Worm (Caenorhabditis elegans): Measurements from ENCODE around the gene tag-30.

tag-30 gene

DNA sequence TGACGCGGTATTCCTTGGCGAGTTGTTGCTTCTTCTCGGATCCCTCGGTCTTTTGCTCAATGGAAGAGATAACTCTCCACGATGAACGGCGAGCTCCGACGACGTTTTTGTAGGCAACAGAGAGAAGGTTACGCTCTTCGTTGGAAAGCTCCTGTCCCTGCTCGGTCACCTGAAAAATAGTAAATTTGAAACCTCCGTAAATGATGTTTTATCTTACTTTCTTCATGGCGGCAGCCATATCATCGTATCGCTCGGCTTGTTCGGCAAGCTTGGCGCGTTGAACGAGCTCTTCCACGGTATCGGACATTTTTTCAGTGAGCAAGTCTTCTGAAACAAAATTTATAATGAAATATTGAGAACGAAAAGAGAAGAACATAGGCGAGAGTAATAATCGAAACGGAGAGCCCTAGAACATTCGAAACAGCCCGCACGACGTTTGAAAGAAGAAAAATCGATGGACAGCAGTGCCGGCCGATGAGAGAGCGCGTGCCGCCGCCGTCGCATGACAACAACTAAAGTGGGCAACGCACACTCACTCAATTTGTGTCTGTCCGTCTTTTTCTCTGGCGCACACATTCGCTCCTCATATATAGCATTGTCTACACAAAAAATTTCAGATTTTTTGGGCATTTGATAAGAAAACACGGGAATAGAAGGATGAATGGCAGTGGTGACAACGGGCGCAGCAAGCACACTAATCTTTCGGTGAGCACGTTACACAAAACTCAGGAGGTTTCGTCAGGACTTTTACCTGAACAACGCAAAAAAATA, 33.2 kb downstream of the tag-30 start, which contains the start of the genes par-5 and M117.3 (continued):
- TF ChIP-seq dmd-6 (GFP tag; IDR thresholded peaks at IDR 0.05) (peak; percentile 86), jun-1 (tag; optimal IDR thresholded peaks at IDR 0.05) (peak; percentile 3), hif-1 (tag; optimal IDR thresholded peaks at IDR 0.05) (peak in 1 of 2 experiments; percentile 80), lir-3 (tag; optimal IDR thresholded peaks at IDR 0.05) (no peak), ceh-82 (tag; optimal IDR thresholded peaks at IDR 0.05) (no peak), gei-8 (GFP tag; optimal IDR thresholded peaks at IDR 0.05) (no peak), Y48G9A.11 (GFP tag; IDR thresholded peaks at IDR 0.05) (no peak), ZK546.5 (tag; optimal IDR thresholded peaks at IDR 0.05) (no peak), skn-1 (tag; optimal IDR thresholded peaks at IDR 0.05) (no peak), lin-15B (tag; optimal IDR thresholded peaks at IDR 0.05) (no peak), T20F7.1 (GFP tag; optimal IDR thresholded peaks at IDR 0.05) (peak; percentile 65), T26A8.4 (GFP tag; IDR thresholded peaks at IDR 0.05) (peak; percentile 53), nhr-48 (tag; optimal IDR thresholded peaks at IDR 0.05) (peak; percentile 48), lin-13 (GFP tag; optimal IDR thresholded peaks at IDR 0.05) (peak; percentile 51), F44E2.7 (GFP tag; IDR thresholded peaks at IDR 0.05) (peak; percentile 71; the same call in 1 of the 2 replicates), lsy-2 (tag; optimal IDR thresholded peaks at IDR 0.05) (peak in 1 of 2 experiments; percentile 80), nhr-237 (tag; optimal IDR thresholded peaks at IDR 0.05) (no peak), mdt-29 (GFP tag; IDR thresholded peaks at IDR 0.05) (peak; percentile 82), mxl-2 (GFP tag; conservative IDR thresholded peaks at IDR 0.05) (peak; percentile 10; the same call in 1 of the 2 replicates), duxl-1 (tag; optimal IDR thresholded peaks at IDR 0.05; ENCODE audit: poor library complexity) (no peak), set-16 (GFP tag; IDR thresholded peaks at IDR 0.05) (peak; percentile 65), rbr-2 (tag; optimal IDR thresholded peaks at IDR 0.05) (peak; percentile 67), mep-1 (tag; optimal IDR thresholded peaks at IDR 0.05) (peak; percentile 78), pha-4 (GFP tag; IDR thresholded peaks at IDR 0.05) (peak; percentile 60), pha-4 (tag; optimal IDR thresholded peaks at IDR 0.05) (no peak), F49E8.2 (tag; optimal IDR thresholded peaks at IDR 0.05; ENCODE audit: borderline replicate concordance) (no peak), dve-1 (tag; optimal IDR thresholded peaks at IDR 0.05; ENCODE audit: insufficient read depth) (peak; percentile 90), ces-1 (GFP tag; optimal IDR thresholded peaks at IDR 0.05) (peak; percentile 10), nhr-111 (GFP tag; optimal IDR thresholded peaks at IDR 0.05) (no peak), arid-1 (GFP tag; conservative IDR thresholded peaks at IDR 0.05) (peak; percentile 11; the same call in 1 of the 2 replicates), lin-1 (GFP tag; IDR thresholded peaks at IDR 0.05) (peak; percentile 68), nhr-76 (tag; optimal IDR thresholded peaks at IDR 0.05) (no peak), dmd-9 (GFP tag; IDR thresholded peaks at IDR 0.05) (no peak), aly-2 (tag; optimal IDR thresholded peaks at IDR 0.05) (no peak)

DNA sequence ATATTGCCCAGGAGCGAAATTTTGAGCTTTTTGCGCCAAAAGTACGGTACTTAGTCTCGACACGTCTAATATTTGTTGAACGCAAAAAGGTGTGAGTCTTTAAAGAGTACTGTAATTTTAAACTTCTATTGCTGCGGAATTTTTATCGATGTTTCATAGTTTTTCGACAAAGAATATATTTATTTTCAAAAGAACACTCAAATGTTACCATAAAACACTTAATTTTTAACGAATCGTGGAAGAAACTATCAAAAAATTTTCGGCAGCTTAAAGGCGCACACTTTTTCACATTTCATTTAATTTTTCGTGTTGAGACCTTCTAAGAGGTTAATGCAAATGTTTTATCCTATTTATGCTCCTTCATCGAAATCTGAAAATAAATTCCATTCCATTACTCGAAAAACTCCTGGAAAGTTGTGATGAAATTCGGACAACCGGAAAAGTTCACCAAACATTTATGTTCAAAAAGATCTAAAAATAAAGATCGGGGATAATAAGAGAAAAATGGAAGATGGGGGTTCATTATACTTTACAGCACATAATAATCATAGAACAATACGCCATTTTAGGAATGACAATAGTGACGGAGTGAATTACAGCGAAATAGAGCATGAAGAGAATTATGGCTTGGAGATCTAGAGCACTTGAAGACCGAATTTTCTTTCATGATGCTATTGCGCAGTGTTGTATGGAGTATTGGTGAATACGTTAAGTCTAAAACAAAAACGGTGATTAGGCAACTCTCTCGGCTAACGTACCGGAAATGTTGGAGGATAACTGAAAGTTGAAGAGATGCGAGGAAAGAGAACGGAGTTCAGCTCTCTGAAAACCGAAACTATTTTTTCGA, 34.7 kb downstream of the tag-30 start:
- TF ChIP-seq pha-4 (GFP tag; IDR thresholded peaks at IDR 0.05) (peak; percentile 13; the same call in 1 of the 2 replicates), pha-4 (tag; optimal IDR thresholded peaks at IDR 0.05) (no peak), ceh-32 (tag; optimal IDR thresholded peaks at IDR 0.05; ENCODE audit: poor library complexity) (no peak), zag-1 (tag; optimal IDR thresholded peaks at IDR 0.05) (no peak), zfp-2 (tag; optimal IDR thresholded peaks at IDR 0.05) (no peak), tra-1 (GFP tag; IDR thresholded peaks at IDR 0.05) (no peak), mdt-29 (GFP tag; IDR thresholded peaks at IDR 0.05) (no peak), zfp-3 (GFP tag; conservative IDR thresholded peaks at IDR 0.05) (no peak; the same call in 1 of the 2 replicates), set-16 (GFP tag; IDR thresholded peaks at IDR 0.05) (no peak), ces-1 (GFP tag; optimal IDR thresholded peaks at IDR 0.05) (no peak), cey-2 (tag; optimal IDR thresholded peaks at IDR 0.05; ENCODE audit: borderline replicate concordance, insufficient read depth) (no peak), spr-1 (tag; optimal IDR thresholded peaks at IDR 0.05) (no peak), Y105C5A.15 (GFP tag; IDR thresholded peaks at IDR 0.05) (0 out of 2 replicates have a peak, but pooled peaks have one; percentile 44), lsy-2 (tag; optimal IDR thresholded peaks at IDR 0.05) (peak in 1 of 2 experiments; percentile 2), Y5F2A.4 (GFP tag; optimal IDR thresholded peaks at IDR 0.05) (peak; percentile 17), aha-1 (tag) (peak; percentile 54), D1046.2 (GFP tag; IDR thresholded peaks at IDR 0.05) (no peak), dpl-1 (GFP tag; optimal IDR thresholded peaks at IDR 0.05) (no peak), madf-9 (GFP tag; conservative IDR thresholded peaks at IDR 0.05) (no peak), T20F7.1 (GFP tag; optimal IDR thresholded peaks at IDR 0.05) (peak; percentile 39)
